Fruit fly (Drosophila melanogaster): Measurements from ENCODE around the gene Tl.

dm6 chr3R:26846446-26846845, 47.6 kb downstream of the Tl start:
- TF ChIP-seq CG8478 (optimal IDR thresholded peaks at IDR 0.05) (no peak), CTCF (optimal IDR thresholded peaks at IDR 0.05) (no peak)

All from S2 (cell line).